Worm (Caenorhabditis elegans) whole organism, midembryonic: Measurements from ENCODE around the gene F36A4.4.

Experiments used
- flt-1 ChIP-seq: fragments of 200-800 bp; sonication (Bioruptor generic); IDR thresholded peaks from 2 replicates; pipeline ENCODE4 v1.3.6; 2022; ENCODE audit warnings: missing genetic modification characterization, missing compliant biosample characterization
- med-1 ChIP-seq: sonication (generic microtip); optimal IDR thresholded peaks from 2 replicates; lab custom pipeline; 2017; ENCODE audit warnings: missing genetic modification characterization, mild to moderate bottlenecking, missing compliant biosample characterization, antibody characterized with exemption, missing genetic modification reagents; ENCODE audit not compliant: insufficient read depth
- ref-1 ChIP-seq: fragments of 200-800 bp; sonication (Bioruptor generic); conservative IDR thresholded peaks from 2 replicates; pipeline ENCODE4 v1.3.6; 2022; ENCODE audit warnings: missing genetic modification reagents, missing genetic modification characterization, missing compliant biosample characterization
- tab-1 ChIP-seq: fragments of 200-800 bp; sonication (Bioruptor generic); IDR thresholded peaks from 2 replicates; pipeline ENCODE4 v1.3.6; 2022; ENCODE audit warnings: missing genetic modification characterization, missing compliant biosample characterization
- ztf-29 ChIP-seq: fragments of 200-800 bp; sonication (Bioruptor generic); IDR thresholded peaks from 2 replicates; pipeline ENCODE4 v1.3.6; 2022; ENCODE audit warnings: missing genetic modification reagents, missing genetic modification characterization, missing compliant biosample characterization

- TF ChIP-seq med-1 (GFP tag; lab: Kevin White, UChicago) (no peak), ztf-29 (GFP tag; lab: Robert Waterston, UW) (no peak), tab-1 (GFP tag; lab: Robert Waterston, UW) (no peak), ref-1 (GFP tag; lab: Robert Waterston, UW) (no peak), flt-1 (no peak)
Measured at ce11 chrIV:4290472-4290871, 23.1 kb downstream of the F36A4.4 start, which contains the start of gene dct-7.
